Worm (Caenorhabditis elegans) whole organism, mixed stage, embryonic: ENCODE results near the gene R04D3.4.

Experiments used
- blmp-1 ChIP-seq: fragments of 150-350 bp; optimal IDR thresholded peaks from 2 replicates; lab custom pipeline; 2014; ENCODE audit warnings: missing biosample characterization, missing genetic modification characterization
- elt-1 ChIP-seq: sonication (generic microtip); optimal IDR thresholded peaks from 2 replicates; lab custom pipeline; 2017; ENCODE audit warnings: missing genetic modification characterization, mild to moderate bottlenecking, missing compliant biosample characterization, antibody characterized with exemption, moderate library complexity, borderline replicate concordance; ENCODE audit not compliant: insufficient read depth
- flh-1 ChIP-seq: fragments of 200-800 bp; sonication (Bioruptor generic); optimal IDR thresholded peaks from 2 replicates; lab custom pipeline; 2018; ENCODE audit warnings: mild to moderate bottlenecking, missing genetic modification characterization, moderate library complexity, missing compliant biosample characterization
- nhr-12 ChIP-seq: fragments of 150-350 bp; optimal IDR thresholded peaks from 2 replicates; lab custom pipeline; 2014; ENCODE audit warnings: missing biosample characterization, missing genetic modification characterization
- nhr-76 ChIP-seq: sonication (generic microtip); optimal IDR thresholded peaks from 2 replicates; lab custom pipeline; 2017; ENCODE audit warnings: missing biosample characterization, missing genetic modification characterization
- pha-4 ChIP-seq: fragments of 150-350 bp; optimal IDR thresholded peaks from 2 replicates; lab custom pipeline; 2018; ENCODE audit warnings: missing biosample characterization, missing genetic modification reagents, missing genetic modification characterization
- snpc-4 ChIP-seq: fragments of 150-350 bp; optimal IDR thresholded peaks from 2 replicates; lab custom pipeline; 2014; ENCODE audit warnings: missing biosample characterization, missing genetic modification characterization
- ztf-11 ChIP-seq: fragments of 150-350 bp; optimal IDR thresholded peaks from 2 replicates; lab custom pipeline; 2014; ENCODE audit warnings: missing biosample characterization, missing genetic modification characterization

- TF ChIP-seq blmp-1 (tag; lab: Kevin White, UChicago) (no peak), nhr-76 (tag; lab: Kevin White, UChicago) (no peak), pha-4 (tag; lab: Kevin White, UChicago) (no peak), flh-1 (GFP tag; lab: Kevin White, UChicago) (no peak), nhr-12 (tag; lab: Kevin White, UChicago) (no peak), snpc-4 (tag; lab: Kevin White, UChicago) (no peak), elt-1 (no peak), ztf-11 (tag; lab: Kevin White, UChicago) (no peak)
Observed at ce11 chrX:13278876-13279275, 9.7 kb downstream of the R04D3.4 start, which contains the start of gene phf-33.
